Fruit fly (Drosophila melanogaster) whole organism, embryonic: ENCODE measurements around the gene E2f1.
A peak's percentile ranks its signal among the peaks of the same experiment; 100 is the strongest.

Source experiments
- BtbVII ChIP-seq: fragments of 200-800 bp; sonication (Bioruptor generic); optimal IDR thresholded peaks from 3 replicates; lab custom pipeline; 2017; ENCODE audit warnings: missing biosample characterization, mild to moderate bottlenecking, missing genetic modification characterization
- CG1024 ChIP-seq: fragments of 200-800 bp; sonication (Bioruptor generic); IDR thresholded peaks from 2 replicates; pipeline ENCODE4 v1.3.6; 2022; ENCODE audit warnings: missing biosample characterization, missing genetic modification characterization
- CG12155 ChIP-seq: fragments of 200-800 bp; sonication (Bioruptor generic); optimal IDR thresholded peaks from 3 replicates; lab custom pipeline; 2016; ENCODE audit warnings: missing biosample characterization, missing genetic modification characterization
- CG12299 ChIP-seq: fragments of 200-800 bp; sonication (Bioruptor generic); optimal IDR thresholded peaks from 2 replicates; lab custom pipeline; 2018; ENCODE audit warnings: missing biosample characterization, mild to moderate bottlenecking, missing genetic modification characterization
- CG13894 ChIP-seq: fragments of 200-800 bp; sonication (Bioruptor generic); optimal IDR thresholded peaks from 3 replicates; lab custom pipeline; 2018; ENCODE audit warnings: missing biosample characterization, mild to moderate bottlenecking, missing genetic modification characterization, moderate library complexity
- CG15696 ChIP-seq: fragments of 200-800 bp; sonication (Bioruptor generic); optimal IDR thresholded peaks from 2 replicates; lab custom pipeline; 2019; ENCODE audit warnings: missing biosample characterization, mild to moderate bottlenecking, missing genetic modification characterization, moderate library complexity
- CG1603 ChIP-seq: fragments of 200-800 bp; sonication (Bioruptor generic); optimal IDR thresholded peaks from 2 replicates; lab custom pipeline; 2019; ENCODE audit warnings: missing biosample characterization, mild to moderate bottlenecking, missing genetic modification characterization, moderate library complexity
- CG17802 ChIP-seq: fragments of 200-800 bp; sonication (Bioruptor generic); optimal IDR thresholded peaks from 2 replicates; lab custom pipeline; 2018; ENCODE audit warnings: missing biosample characterization, mild to moderate bottlenecking, missing genetic modification characterization, moderate library complexity
- CG17912 ChIP-seq: fragments of 200-800 bp; sonication (Bioruptor generic); optimal IDR thresholded peaks from 2 replicates; lab custom pipeline; 2018; ENCODE audit warnings: missing biosample characterization, mild to moderate bottlenecking, missing genetic modification characterization
- CG18599 ChIP-seq: fragments of 200-800 bp; sonication (Bioruptor generic); optimal IDR thresholded peaks from 3 replicates; lab custom pipeline; 2017; ENCODE audit warnings: missing biosample characterization, missing genetic modification characterization, mild to moderate bottlenecking, moderate library complexity, missing genetic modification reagents
- CG2116 ChIP-seq: fragments of 200-800 bp; sonication (Bioruptor generic); optimal IDR thresholded peaks from 3 replicates; lab custom pipeline; 2018; ENCODE audit warnings: missing biosample characterization, mild to moderate bottlenecking, missing genetic modification characterization
- CG2202 ChIP-seq: fragments of 200-800 bp; sonication (Bioruptor generic); optimal IDR thresholded peaks from 2 replicates; lab custom pipeline; 2018; ENCODE audit warnings: missing biosample characterization, mild to moderate bottlenecking, missing genetic modification characterization
- CG31365 ChIP-seq: fragments of 200-800 bp; sonication (Bioruptor generic); optimal IDR thresholded peaks from 2 replicates; lab custom pipeline; 2018; ENCODE audit warnings: missing biosample characterization, mild to moderate bottlenecking, missing genetic modification characterization
- CG31441 ChIP-seq: fragments of 200-800 bp; sonication (Bioruptor generic); IDR thresholded peaks from 2 replicates; pipeline ENCODE4 v1.3.6; 2022; ENCODE audit warnings: missing biosample characterization, missing genetic modification characterization
- CG33557 ChIP-seq: fragments of 200-800 bp; sonication (Bioruptor generic); optimal IDR thresholded peaks from 2 replicates; lab custom pipeline; 2019; ENCODE audit warnings: missing biosample characterization, mild to moderate bottlenecking, missing genetic modification characterization, moderate library complexity
- CG6654 ChIP-seq: fragments of 200-800 bp; sonication (Bioruptor generic); optimal IDR thresholded peaks from 2 replicates; lab custom pipeline; 2017; ENCODE audit warnings: missing biosample characterization, mild to moderate bottlenecking, missing genetic modification characterization
- CG6683 ChIP-seq: fragments of 200-800 bp; sonication (Bioruptor generic); optimal IDR thresholded peaks from 2 replicates; lab custom pipeline; 2017; ENCODE audit warnings: missing biosample characterization, mild to moderate bottlenecking, missing genetic modification characterization, missing genetic modification reagents
- CG7357 ChIP-seq: fragments of 200-800 bp; sonication (Bioruptor generic); IDR thresholded peaks from 3 replicates; pipeline ENCODE4 v1.3.6; 2022; ENCODE audit warnings: missing biosample characterization, missing genetic modification characterization
- CG7786 ChIP-seq: fragments of 200-800 bp; sonication (Bioruptor generic); optimal IDR thresholded peaks from 2 replicates; lab custom pipeline; 2016; ENCODE audit warnings: missing biosample characterization, missing genetic modification characterization
- CG9797 ChIP-seq: fragments of 200-800 bp; sonication (Bioruptor generic); optimal IDR thresholded peaks from 3 replicates; lab custom pipeline; 2018; ENCODE audit warnings: missing biosample characterization, mild to moderate bottlenecking, missing genetic modification characterization
- CrebB ChIP-seq: fragments of 200-800 bp; sonication (Bioruptor generic); optimal IDR thresholded peaks from 3 replicates; lab custom pipeline; 2018; ENCODE audit warnings: missing biosample characterization, mild to moderate bottlenecking, missing genetic modification characterization
- Drgx ChIP-seq: fragments of 200-800 bp; sonication (Bioruptor generic); IDR thresholded peaks from 2 replicates; pipeline ENCODE4 v1.3.6; 2022; ENCODE audit warnings: missing biosample characterization, missing genetic modification characterization
- Fer1 ChIP-seq: fragments of 200-800 bp; sonication (Bioruptor generic); optimal IDR thresholded peaks from 2 replicates; lab custom pipeline; 2017; ENCODE audit warnings: missing biosample characterization, mild to moderate bottlenecking, missing genetic modification characterization
- Gsc ChIP-seq: fragments of 200-800 bp; sonication (Bioruptor generic); IDR thresholded peaks from 2 replicates; pipeline ENCODE4 v1.3.6; 2022; ENCODE audit warnings: missing biosample characterization, missing genetic modification characterization
- Hmr ChIP-seq: fragments of 200-800 bp; sonication (Bioruptor generic); optimal IDR thresholded peaks from 3 replicates; lab custom pipeline; 2017; ENCODE audit warnings: mild to moderate bottlenecking, missing biosample characterization, missing genetic modification reagents, missing genetic modification characterization
- Hr78 ChIP-seq, 2 experiments: fragments of 200-800 bp in 1 of 2; fragments of >200 bp in 1 of 2; sonication (Bioruptor generic) in 1 of 2; optimal IDR thresholded peaks; 2 replicates each; lab custom pipeline; 2017 to 2019; ENCODE audit warnings: missing biosample characterization in 2 of 2, missing genetic modification characterization in 2 of 2, mild to moderate bottlenecking in 1 of 2, moderate library complexity in 1 of 2
- Mad ChIP-seq: fragments of 200-800 bp; sonication (Bioruptor generic); optimal IDR thresholded peaks from 2 replicates; lab custom pipeline; 2016; ENCODE audit warnings: missing biosample characterization, missing genetic modification characterization
- Med ChIP-seq: fragments of 200-800 bp; sonication (Bioruptor generic); peaks from one replicate; lab custom pipeline; 2016; ENCODE audit warnings: missing biosample characterization, missing genetic modification characterization, mild to moderate bottlenecking, inconsistent platforms, moderate library complexity
- Opbp ChIP-seq: fragments of 200-800 bp; sonication (Bioruptor generic); IDR thresholded peaks from 3 replicates; pipeline ENCODE4 v1.3.6; 2022; ENCODE audit warnings: missing biosample characterization, missing genetic modification characterization; ENCODE audit not compliant: partially characterized antibody
- Scr ChIP-seq: fragments of 200-800 bp; sonication (Bioruptor generic); IDR thresholded peaks from 2 replicates; pipeline ENCODE4 v1.3.6; 2022; ENCODE audit warnings: missing biosample characterization, missing genetic modification characterization; ENCODE audit not compliant: partially characterized antibody
- YL-1 ChIP-seq: fragments of 200-800 bp; sonication (Bioruptor generic); optimal IDR thresholded peaks from 3 replicates; lab custom pipeline; 2017; ENCODE audit warnings: missing biosample characterization, mild to moderate bottlenecking, missing genetic modification characterization
- ac ChIP-seq: fragments of 200-800 bp; sonication (Bioruptor generic); optimal IDR thresholded peaks from 3 replicates; lab custom pipeline; 2017; ENCODE audit warnings: missing biosample characterization, mild to moderate bottlenecking, missing genetic modification characterization
- aop ChIP-seq: fragments of 200-800 bp; sonication (Bioruptor generic); IDR thresholded peaks from 2 replicates; pipeline ENCODE4 v1.3.6; 2022; ENCODE audit warnings: missing biosample characterization, missing genetic modification characterization
- chm ChIP-seq: fragments of 200-800 bp; sonication (Bioruptor generic); IDR thresholded peaks from 2 replicates; pipeline ENCODE4 v1.3.6; 2022; ENCODE audit warnings: missing biosample characterization, missing genetic modification characterization
- dysf ChIP-seq: fragments of 200-800 bp; sonication (Bioruptor generic); IDR thresholded peaks from 3 replicates; pipeline ENCODE4 v1.3.6; 2022; ENCODE audit warnings: missing biosample characterization, missing genetic modification characterization
- emc ChIP-seq: fragments of 200-800 bp; sonication (Bioruptor generic); optimal IDR thresholded peaks from 2 replicates; lab custom pipeline; 2016; ENCODE audit warnings: missing biosample characterization, missing genetic modification characterization
- ewg ChIP-seq: fragments of 200-800 bp; sonication (Bioruptor generic); optimal IDR thresholded peaks from 3 replicates; lab custom pipeline; 2017; ENCODE audit warnings: mild to moderate bottlenecking, missing biosample characterization, missing genetic modification reagents, missing genetic modification characterization
- ftz-f1 ChIP-seq: fragments of 200-800 bp; sonication (Bioruptor generic); optimal IDR thresholded peaks from 2 replicates; lab custom pipeline; 2016; ENCODE audit warnings: missing biosample characterization, missing genetic modification characterization
- grau ChIP-seq: fragments of 200-800 bp; optimal IDR thresholded peaks from 3 replicates; lab custom pipeline; 2019; ENCODE audit warnings: missing biosample characterization, mild to moderate bottlenecking, missing genetic modification characterization, moderate library complexity
- grn ChIP-seq: fragments of 200-800 bp; sonication (Bioruptor generic); optimal IDR thresholded peaks from 3 replicates; lab custom pipeline; 2017; ENCODE audit warnings: missing biosample characterization, missing genetic modification characterization
- gsb ChIP-seq: fragments of 200-800 bp; sonication (Bioruptor generic); IDR thresholded peaks from 2 replicates; pipeline ENCODE4 v1.3.6; 2022; ENCODE audit warnings: missing biosample characterization, missing genetic modification characterization
- mirr ChIP-seq: fragments of 200-800 bp; sonication (Bioruptor generic); optimal IDR thresholded peaks from 3 replicates; lab custom pipeline; 2018; ENCODE audit warnings: missing biosample characterization, mild to moderate bottlenecking, missing genetic modification characterization
- nerfin-2 ChIP-seq: fragments of 200-800 bp; sonication (Bioruptor generic); IDR thresholded peaks from 2 replicates; pipeline ENCODE4 v1.3.6; 2022; ENCODE audit warnings: missing biosample characterization, missing genetic modification characterization; ENCODE audit not compliant: partially characterized antibody
- oc ChIP-seq: fragments of 200-800 bp; sonication (Bioruptor generic); optimal IDR thresholded peaks from 2 replicates; lab custom pipeline; 2018; ENCODE audit warnings: missing biosample characterization, mild to moderate bottlenecking, missing genetic modification characterization, moderate library complexity
- p53 ChIP-seq: fragments of 200-800 bp; sonication (Bioruptor generic); optimal IDR thresholded peaks from 2 replicates; lab custom pipeline; 2016; ENCODE audit warnings: missing biosample characterization, missing genetic modification characterization
- pros ChIP-seq: fragments of 200-800 bp; sonication (Bioruptor generic); optimal IDR thresholded peaks from 3 replicates; lab custom pipeline; 2019; ENCODE audit warnings: missing biosample characterization, mild to moderate bottlenecking, missing genetic modification characterization, moderate library complexity
- pum ChIP-seq: fragments of 200-800 bp; sonication (Bioruptor generic); optimal IDR thresholded peaks from 2 replicates; lab custom pipeline; 2016; ENCODE audit warnings: missing biosample characterization, missing genetic modification characterization
- sd ChIP-seq: fragments of 200-800 bp; sonication (Bioruptor generic); optimal IDR thresholded peaks from 3 replicates; lab custom pipeline; 2018; ENCODE audit warnings: missing biosample characterization, mild to moderate bottlenecking, missing genetic modification characterization, moderate library complexity
- zfh1 ChIP-seq: fragments of 200-800 bp; sonication (Bioruptor generic); IDR thresholded peaks from 3 replicates; pipeline ENCODE4 v1.3.6; 2022; ENCODE audit warnings: missing biosample characterization, missing genetic modification characterization

E2f1 gene

dm6 chr3R:21616061-21616851 is 44.4 kb downstream of the E2f1 start:
- no peak for TF ChIP-seq CG2202 (tag; lab: Kevin White, UChicago)
- TF ChIP-seq CG13894 (tag; lab: Kevin White, UChicago): peak; percentile 36
- no peak for TF ChIP-seq Drgx (GFP tag; lab: Robert Waterston, UW)
- TF ChIP-seq CG12155 (GFP tag; lab: Kevin White, UChicago): peak; percentile 3
- no peak for TF ChIP-seq CG7357 (GFP tag; lab: Robert Waterston, UW)
- no peak for TF ChIP-seq CG1603 (tag; lab: Kevin White, UChicago)
- TF ChIP-seq zfh1 (GFP tag; lab: Robert Waterston, UW): no peak
- TF ChIP-seq dysf (GFP tag; lab: Robert Waterston, UW): no peak
- peak; percentile 81 for TF ChIP-seq ftz-f1 (GFP tag; lab: Kevin White, UChicago)
- TF ChIP-seq Hmr: peak; percentile 11
- TF ChIP-seq CG33557 (GFP tag; lab: Kevin White, UChicago): no peak
- TF ChIP-seq CG31365 (tag; lab: Kevin White, UChicago): peak; percentile 79
- TF ChIP-seq CG12299 (tag; lab: Kevin White, UChicago): no peak
- no peak for TF ChIP-seq CG15696
- TF ChIP-seq ewg (GFP tag; lab: Kevin White, UChicago): peak; percentile 9
- no peak for TF ChIP-seq CG17912 (GFP tag; lab: Kevin White, UChicago)
- TF ChIP-seq Med (GFP tag; lab: Kevin White, UChicago): peak; percentile 69
- TF ChIP-seq Scr (GFP tag; lab: Robert Waterston, UW): no peak
- TF ChIP-seq grn (GFP tag; lab: Kevin White, UChicago): peak; percentile 8
- TF ChIP-seq Gsc (GFP tag; lab: Robert Waterston, UW): no peak
- TF ChIP-seq aop (GFP tag; lab: Robert Waterston, UW): no peak
- no peak for TF ChIP-seq CG31441 (GFP tag; lab: Robert Waterston, UW)
- no peak for TF ChIP-seq emc (GFP tag; lab: Kevin White, UChicago)
- TF ChIP-seq pum: no peak
- no peak for TF ChIP-seq gsb (GFP tag; lab: Robert Waterston, UW)
- no peak for TF ChIP-seq CG2116
- peak in 1 of 2 experiments; percentile 90 for TF ChIP-seq Hr78 (GFP tag; optimal IDR thresholded peaks at IDR 0.05; lab: Kevin White, UChicago)
- no peak for TF ChIP-seq CG6654 (GFP tag; lab: Kevin White, UChicago)
- no peak for TF ChIP-seq chm (GFP tag; lab: Robert Waterston, UW)
- TF ChIP-seq CG17802 (tag; lab: Kevin White, UChicago): peak; percentile 60
- peak; percentile 57 for TF ChIP-seq oc
- no peak for TF ChIP-seq Mad (GFP tag; lab: Kevin White, UChicago)
- peak; percentile 13 for TF ChIP-seq Fer1
- no peak for TF ChIP-seq YL-1
- no peak for TF ChIP-seq CG7786 (GFP tag; lab: Kevin White, UChicago)
- TF ChIP-seq CrebB (tag; lab: Kevin White, UChicago): no peak
- TF ChIP-seq BtbVII (GFP tag; lab: Kevin White, UChicago): peak; percentile 48
- TF ChIP-seq sd (tag; lab: Kevin White, UChicago): peak; percentile 81
- TF ChIP-seq nerfin-2 (GFP tag; lab: Robert Waterston, UW): no peak
- TF ChIP-seq p53 (GFP tag; lab: Kevin White, UChicago): no peak
- TF ChIP-seq CG9797 (GFP tag; lab: Kevin White, UChicago): peak; percentile 23
- TF ChIP-seq Opbp (GFP tag; lab: Robert Waterston, UW): no peak
- peak; percentile 26 for TF ChIP-seq mirr (GFP tag; lab: Kevin White, UChicago)
- TF ChIP-seq ac: peak; percentile 57
- peak; percentile 53 for TF ChIP-seq pros (GFP tag; lab: Kevin White, UChicago)
- TF ChIP-seq CG18599: peak; percentile 35
- no peak for TF ChIP-seq CG6683 (GFP tag; lab: Kevin White, UChicago)
- TF ChIP-seq grau (tag; lab: Kevin White, UChicago): peak; percentile 23
- TF ChIP-seq CG1024 (GFP tag; lab: Robert Waterston, UW): no peak
